Worm (Caenorhabditis elegans): ENCODE data around the gene ceeh-1.

ceeh-1 gene

ce11 chrIII:833711-834442 lies 1.8 kb upstream of the ceeh-1 start (continued):
- TF ChIP-seq gei-8 (GFP tag; optimal IDR thresholded peaks at IDR 0.05) = peak; percentile 72
- TF ChIP-seq attf-4 (tag; optimal IDR thresholded peaks at IDR 0.05) = peak; percentile 1
- no peak for TF ChIP-seq ztf-11 (tag; optimal IDR thresholded peaks at IDR 0.05)
- TF ChIP-seq egl-43 (GFP tag; IDR thresholded peaks at IDR 0.05) = peak; percentile 78
- no peak for TF ChIP-seq daf-19 (GFP tag; conservative IDR thresholded peaks at IDR 0.05)
- TF ChIP-seq unc-62 (GFP tag; optimal IDR thresholded peaks at IDR 0.05 in 1 of 2) = peak; percentile 25 to 100
- no peak for TF ChIP-seq unc-62 (tag; optimal IDR thresholded peaks at IDR 0.05)
- peak; percentile 73 for TF ChIP-seq T20F7.1 (GFP tag; optimal IDR thresholded peaks at IDR 0.05)
- TF ChIP-seq pqm-1 (tag; optimal IDR thresholded peaks at IDR 0.05) = peak; percentile 35
- no peak for TF ChIP-seq Y75B8A.6 (GFP tag; IDR thresholded peaks at IDR 0.05)
- TF ChIP-seq dmd-9 (GFP tag; IDR thresholded peaks at IDR 0.05) = peak; percentile 72; the same call in 1 of the 2 replicates
- no peak for TF ChIP-seq unc-130 (GFP tag; optimal IDR thresholded peaks at IDR 0.05)
- no peak for TF ChIP-seq Y48G9A.11 (GFP tag; IDR thresholded peaks at IDR 0.05)
- peak; percentile 37 for TF ChIP-seq nhr-76 (tag; optimal IDR thresholded peaks at IDR 0.05)
- TF ChIP-seq ceh-44 (GFP tag; IDR thresholded peaks at IDR 0.05) = no peak
- peak; percentile 78 to 92 for TF ChIP-seq lsy-2 (tag; optimal IDR thresholded peaks at IDR 0.05)
- no peak for TF ChIP-seq lir-3 (tag; optimal IDR thresholded peaks at IDR 0.05)
- no peak for TF ChIP-seq Y5F2A.4 (GFP tag; optimal IDR thresholded peaks at IDR 0.05)
- TF ChIP-seq zip-11 (GFP tag; IDR thresholded peaks at IDR 0.05) = no peak
- TF ChIP-seq zfp-2 (tag; optimal IDR thresholded peaks at IDR 0.05) = no peak
- TF ChIP-seq ZK546.5 (tag; optimal IDR thresholded peaks at IDR 0.05) = peak in 1 of 2 experiments; percentile 38
- TF ChIP-seq fkh-10 (GFP tag; optimal IDR thresholded peaks at IDR 0.05) = peak; percentile 96
- TF ChIP-seq D1046.2 (GFP tag; IDR thresholded peaks at IDR 0.05) = 0 out of 2 replicates have a peak, but pooled peaks have one; percentile 48
- peak; percentile 78 for TF ChIP-seq lin-13 (GFP tag; optimal IDR thresholded peaks at IDR 0.05)
- TF ChIP-seq tra-1 (GFP tag; IDR thresholded peaks at IDR 0.05) = peak; percentile 77
- TF ChIP-seq snpc-1.2 (GFP tag; IDR thresholded peaks at IDR 0.05) = no peak
- peak; percentile 97 for TF ChIP-seq mep-1 (tag; optimal IDR thresholded peaks at IDR 0.05)
- peak; percentile 74 for TF ChIP-seq nhr-6 (tag; optimal IDR thresholded peaks at IDR 0.05)
- no peak for TF ChIP-seq ceh-62 (tag; optimal IDR thresholded peaks at IDR 0.05)
- no peak for TF ChIP-seq nhr-111 (GFP tag; optimal IDR thresholded peaks at IDR 0.05)
- TF ChIP-seq dpl-1 (GFP tag; optimal IDR thresholded peaks at IDR 0.05) = peak; percentile 69
- peak; percentile 76 for TF ChIP-seq nhr-102 (tag; optimal IDR thresholded peaks at IDR 0.05)
- peak; percentile 75 for TF ChIP-seq spr-1 (tag; optimal IDR thresholded peaks at IDR 0.05)
- TF ChIP-seq mdt-29 (GFP tag; IDR thresholded peaks at IDR 0.05) = 0 out of 2 replicates have a peak, but pooled peaks have one; percentile 50
- TF ChIP-seq zag-1 (tag; optimal IDR thresholded peaks at IDR 0.05) = peak; percentile 10
- peak; percentile 55; the same call in 1 of the 2 replicates for TF ChIP-seq set-16 (GFP tag; IDR thresholded peaks at IDR 0.05)
- peak in 1 of 2 experiments; percentile 52; a peak in 1 of 4 replicates for TF ChIP-seq madf-5 (GFP tag; IDR thresholded peaks at IDR 0.05)
- no peak for TF ChIP-seq R02D3.7 (tag; optimal IDR thresholded peaks at IDR 0.05)
- no peak for TF ChIP-seq sdz-12 (GFP tag; optimal IDR thresholded peaks at IDR 0.05)
- peak; percentile 13 for TF ChIP-seq duxl-1 (tag; optimal IDR thresholded peaks at IDR 0.05; ENCODE audit: poor library complexity)
- TF ChIP-seq rbr-2 (tag; optimal IDR thresholded peaks at IDR 0.05) = peak; percentile 85
- no peak for TF ChIP-seq tag-97 (GFP tag; IDR thresholded peaks at IDR 0.05)
- peak; percentile 85 for TF ChIP-seq jun-1 (tag; optimal IDR thresholded peaks at IDR 0.05)
- peak; percentile 32 for TF ChIP-seq F37D6.2 (tag; optimal IDR thresholded peaks at IDR 0.05)
- peak; percentile 96 for TF ChIP-seq nhr-11 (tag; optimal IDR thresholded peaks at IDR 0.05)
- peak; percentile 35; the same call in 1 of the 2 replicates for TF ChIP-seq zfp-3 (GFP tag; conservative IDR thresholded peaks at IDR 0.05)
- peak; percentile 99 for TF ChIP-seq mxl-3 (GFP tag; optimal IDR thresholded peaks at IDR 0.05)
- TF ChIP-seq nhr-28 (tag; optimal IDR thresholded peaks at IDR 0.05) = peak; percentile 98
- no peak for TF ChIP-seq ceh-32 (tag; optimal IDR thresholded peaks at IDR 0.05; ENCODE audit: poor library complexity)
- TF ChIP-seq hmg-1.1 (GFP tag; IDR thresholded peaks at IDR 0.05) = peak; percentile 90
- no peak for TF ChIP-seq daf-12 (tag; optimal IDR thresholded peaks at IDR 0.05)
